Worm (Caenorhabditis elegans) whole organism, young adult: ENCODE data around the gene H20J04.6.

Source experiments
- B0035.1 ChIP-seq: sonication (generic microtip); optimal IDR thresholded peaks from 2 replicates; lab custom pipeline; 2016; ENCODE audit warnings: missing genetic modification characterization, mild to moderate bottlenecking, missing compliant biosample characterization, missing genotype, missing genetic modification reagents
- F10E7.11 ChIP-seq: sonication (generic microtip); optimal IDR thresholded peaks from 2 replicates; lab custom pipeline; 2017; ENCODE audit warnings: mild to moderate bottlenecking, missing genetic modification characterization, moderate library complexity, missing compliant biosample characterization
- F37B4.10 ChIP-seq: fragments of 200-800 bp; sonication (Bioruptor generic); IDR thresholded peaks from 2 replicates; pipeline ENCODE4 v1.3.6; 2022; ENCODE audit warnings: missing genetic modification characterization, missing compliant biosample characterization
- F39B2.1 ChIP-seq: fragments of 200-800 bp; sonication (Bioruptor generic); IDR thresholded peaks from 2 replicates; pipeline ENCODE4 v1.3.6; 2022; ENCODE audit warnings: missing genetic modification reagents, missing genetic modification characterization, missing compliant biosample characterization
- F49E8.2 ChIP-seq: sonication (generic microtip); optimal IDR thresholded peaks from 3 replicates; lab custom pipeline; 2017; ENCODE audit warnings: missing genetic modification characterization, mild to moderate bottlenecking, missing compliant biosample characterization, antibody characterized with exemption, moderate library complexity; ENCODE audit not compliant: insufficient read depth
- F52B5.7 ChIP-seq: sonication (generic microtip); optimal IDR thresholded peaks from 2 replicates; lab custom pipeline; 2016; ENCODE audit warnings: mild to moderate bottlenecking, missing genetic modification characterization, missing compliant biosample characterization
- F55B11.4 ChIP-seq: sonication (generic microtip); optimal IDR thresholded peaks from 2 replicates; lab custom pipeline; 2016; ENCODE audit warnings: missing compliant biosample characterization, missing genetic modification characterization, borderline replicate concordance; ENCODE audit not compliant: insufficient read depth
- F57C9.4 ChIP-seq: sonication (generic microtip); optimal IDR thresholded peaks from 2 replicates; lab custom pipeline; 2017; ENCODE audit warnings: mild to moderate bottlenecking, missing genetic modification characterization, missing compliant biosample characterization
- K12H6.12 ChIP-seq: fragments of 200-800 bp; sonication (Bioruptor generic); optimal IDR thresholded peaks from 2 replicates; lab custom pipeline; 2018; ENCODE audit warnings: mild to moderate bottlenecking, missing genetic modification characterization, missing compliant biosample characterization
- T26A5.8 ChIP-seq: sonication (generic microtip); optimal IDR thresholded peaks from 2 replicates; lab custom pipeline; 2016; ENCODE audit warnings: missing genetic modification characterization, missing compliant biosample characterization
- Y53F4B.3 ChIP-seq: fragments of 200-800 bp; sonication (Bioruptor generic); IDR thresholded peaks from 2 replicates; pipeline ENCODE4 v1.3.6; 2022; ENCODE audit warnings: missing genetic modification reagents, missing genetic modification characterization, missing compliant biosample characterization
- ZK185.1 ChIP-seq: sonication (generic microtip); optimal IDR thresholded peaks from 2 replicates; lab custom pipeline; 2016; ENCODE audit warnings: mild to moderate bottlenecking, missing genetic modification characterization, missing compliant biosample characterization; ENCODE audit not compliant: poor library complexity, severe bottlenecking
- attf-3 ChIP-seq: fragments of 200-800 bp; sonication (Bioruptor generic); conservative IDR thresholded peaks from 2 replicates; pipeline ENCODE4 v1.3.6; 2022; ENCODE audit warnings: missing genetic modification reagents, missing genetic modification characterization, missing compliant biosample characterization
- attf-6 ChIP-seq: fragments of 200-800 bp; sonication (Bioruptor generic); IDR thresholded peaks from 2 replicates; pipeline ENCODE4 v1.3.6; 2022; ENCODE audit warnings: missing genetic modification reagents, missing genetic modification characterization, missing compliant biosample characterization
- bed-1 ChIP-seq: fragments of 200-800 bp; sonication (Bioruptor generic); IDR thresholded peaks from 2 replicates; pipeline ENCODE4 v1.3.6; 2022; ENCODE audit warnings: missing genetic modification reagents, missing genetic modification characterization, missing compliant biosample characterization
- ccch-3 ChIP-seq: fragments of 200-800 bp; sonication (Bioruptor generic); optimal IDR thresholded peaks from 2 replicates; lab custom pipeline; 2018; ENCODE audit warnings: mild to moderate bottlenecking, missing genetic modification characterization, missing compliant biosample characterization
- cebp-2 ChIP-seq: fragments of 200-800 bp; sonication (Bioruptor generic); IDR thresholded peaks from 2 replicates; pipeline ENCODE4 v1.3.6; 2022; ENCODE audit warnings: missing genetic modification characterization, missing compliant biosample characterization
- ceh-40 ChIP-seq: fragments of 200-800 bp; sonication (Bioruptor generic); IDR thresholded peaks from 2 replicates; pipeline ENCODE4 v1.3.6; 2022; ENCODE audit warnings: missing genetic modification characterization, missing compliant biosample characterization
- ceh-79 ChIP-seq: sonication (generic microtip); optimal IDR thresholded peaks from 2 replicates; lab custom pipeline; 2017; ENCODE audit warnings: mild to moderate bottlenecking, missing genetic modification characterization, missing compliant biosample characterization
- ceh-91 ChIP-seq: fragments of 200-800 bp; sonication (Bioruptor generic); IDR thresholded peaks from 2 replicates; pipeline ENCODE4 v1.3.6; 2022; ENCODE audit warnings: missing genetic modification reagents, missing genetic modification characterization, missing compliant biosample characterization
- dpl-1 ChIP-seq: fragments of 150-350 bp; optimal IDR thresholded peaks from 2 replicates; lab custom pipeline; 2014; ENCODE audit warnings: missing biosample characterization, missing genetic modification reagents, missing genetic modification characterization
- egrh-3 ChIP-seq: fragments of 200-800 bp; sonication (Bioruptor generic); IDR thresholded peaks from 2 replicates; pipeline ENCODE4 v1.3.6; 2022; ENCODE audit warnings: missing genetic modification reagents, missing genetic modification characterization, missing compliant biosample characterization
- fkh-3 ChIP-seq: sonication (generic microtip); optimal IDR thresholded peaks from 2 replicates; lab custom pipeline; 2016; ENCODE audit warnings: mild to moderate bottlenecking, missing genetic modification characterization, missing compliant biosample characterization
- gei-17 ChIP-seq: fragments of 200-800 bp; sonication (Bioruptor generic); optimal IDR thresholded peaks from 2 replicates; lab custom pipeline; 2018; ENCODE audit warnings: mild to moderate bottlenecking, missing genetic modification characterization, missing compliant biosample characterization
- hmg-1.2 ChIP-seq: fragments of 200-800 bp; sonication (Bioruptor generic); IDR thresholded peaks from 2 replicates; pipeline ENCODE4 v1.3.6; 2022; ENCODE audit warnings: missing genetic modification reagents, missing genetic modification characterization, missing compliant biosample characterization
- let-607 ChIP-seq, 2 experiments: fragments of 200-800 bp in 1 of 2; sonication (Bioruptor generic) in 1 of 2; sonication (generic microtip) in 1 of 2; optimal IDR thresholded peaks; 2 replicates each; lab custom pipeline; 2016 to 2018; ENCODE audit warnings: mild to moderate bottlenecking in 2 of 2, missing compliant biosample characterization in 2 of 2, missing genetic modification characterization in 2 of 2, moderate library complexity in 2 of 2, missing genotype in 1 of 2
- nfyb-1 ChIP-seq: fragments of 200-800 bp; sonication (Bioruptor generic); IDR thresholded peaks from 2 replicates; pipeline ENCODE4 v1.3.6; 2022; ENCODE audit warnings: missing genetic modification reagents, missing genetic modification characterization, missing compliant biosample characterization
- nhr-179 ChIP-seq: sonication (generic microtip); optimal IDR thresholded peaks from 2 replicates; lab custom pipeline; 2016; ENCODE audit warnings: mild to moderate bottlenecking, missing genetic modification characterization, missing compliant biosample characterization
- nhr-90 ChIP-seq: sonication (generic microtip); optimal IDR thresholded peaks from 2 replicates; lab custom pipeline; 2016; ENCODE audit warnings: missing genotype, mild to moderate bottlenecking, missing genetic modification characterization, missing compliant biosample characterization
- rcor-1 ChIP-seq: fragments of 200-800 bp; sonication (Bioruptor generic); IDR thresholded peaks from 2 replicates; pipeline ENCODE4 v1.3.6; 2022; ENCODE audit warnings: missing genetic modification reagents, missing genetic modification characterization, missing compliant biosample characterization
- rec-8 ChIP-seq, 2 experiments: sonication (generic microtip); optimal IDR thresholded peaks; 2 replicates each; lab custom pipeline; 2016; ENCODE audit warnings: mild to moderate bottlenecking in 2 of 2, missing genetic modification characterization in 2 of 2, missing genetic modification reagents in 2 of 2, missing genotype in 2 of 2, missing biosample characterization in 1 of 2, missing compliant biosample characterization in 1 of 2, moderate library complexity in 1 of 2
- repo-1 ChIP-seq: sonication (generic microtip); optimal IDR thresholded peaks from 2 replicates; lab custom pipeline; 2017; ENCODE audit warnings: mild to moderate bottlenecking, missing genetic modification characterization, missing compliant biosample characterization
- sdz-38 ChIP-seq: sonication (generic microtip); optimal IDR thresholded peaks from 2 replicates; lab custom pipeline; 2016; ENCODE audit warnings: missing genotype, missing genetic modification characterization, missing compliant biosample characterization
- snpc-3.4 ChIP-seq: sonication (generic microtip); optimal IDR thresholded peaks from 2 replicates; lab custom pipeline; 2017; ENCODE audit warnings: missing genetic modification characterization, mild to moderate bottlenecking, missing compliant biosample characterization, antibody characterized with exemption, moderate library complexity, missing genotype, missing genetic modification reagents
- tbp1 ChIP-seq: fragments of 200-800 bp; sonication (Bioruptor generic); optimal IDR thresholded peaks from 2 replicates; lab custom pipeline; 2018; ENCODE audit warnings: mild to moderate bottlenecking, missing genetic modification characterization, missing compliant biosample characterization
- zfh-2 ChIP-seq: fragments of 200-800 bp; sonication (Bioruptor generic); conservative IDR thresholded peaks from 2 replicates; pipeline ENCODE4 v1.3.6; 2022; ENCODE audit warnings: missing genetic modification reagents, missing genetic modification characterization, missing compliant biosample characterization
- ztf-18 ChIP-seq: sonication (generic microtip); optimal IDR thresholded peaks from 2 replicates; lab custom pipeline; 2016; ENCODE audit warnings: missing genotype, mild to moderate bottlenecking, missing genetic modification characterization, missing compliant biosample characterization
- ztf-25 ChIP-seq: fragments of 200-800 bp; sonication (Bioruptor generic); IDR thresholded peaks from 2 replicates; pipeline ENCODE4 v1.3.6; 2022; ENCODE audit warnings: missing genetic modification reagents, missing genetic modification characterization, missing compliant biosample characterization
- ztf-3 ChIP-seq: fragments of 200-800 bp; sonication (Bioruptor generic); optimal IDR thresholded peaks from 2 replicates; lab custom pipeline; 2018; ENCODE audit warnings: mild to moderate bottlenecking, missing genetic modification characterization, missing compliant biosample characterization

H20J04.6 gene

DNA sequence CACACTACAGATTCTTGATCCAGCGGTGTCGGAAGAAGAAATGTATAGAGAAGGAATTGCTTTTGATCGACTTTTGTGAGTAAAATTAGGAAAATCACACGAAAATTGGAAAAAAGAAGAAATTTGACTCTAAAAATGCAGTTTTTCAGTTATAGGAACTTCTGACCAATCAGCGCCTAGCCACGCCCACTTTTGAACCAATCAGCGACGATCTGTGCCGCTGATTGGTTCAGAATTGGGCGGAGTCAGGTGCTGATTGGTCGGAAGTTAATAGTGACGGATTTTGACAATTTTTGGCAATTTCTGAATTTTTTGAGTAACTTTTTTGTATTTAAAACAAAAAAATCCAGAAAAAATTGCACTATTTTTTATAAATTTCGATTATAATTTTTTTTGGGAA lies 18.4 kb downstream of the H20J04.6 start:
- TF ChIP-seq nfyb-1 (GFP tag; lab: Robert Waterston, UW) (peak; percentile 90), cebp-2 (GFP tag; lab: Robert Waterston, UW) (no peak)

DNA sequence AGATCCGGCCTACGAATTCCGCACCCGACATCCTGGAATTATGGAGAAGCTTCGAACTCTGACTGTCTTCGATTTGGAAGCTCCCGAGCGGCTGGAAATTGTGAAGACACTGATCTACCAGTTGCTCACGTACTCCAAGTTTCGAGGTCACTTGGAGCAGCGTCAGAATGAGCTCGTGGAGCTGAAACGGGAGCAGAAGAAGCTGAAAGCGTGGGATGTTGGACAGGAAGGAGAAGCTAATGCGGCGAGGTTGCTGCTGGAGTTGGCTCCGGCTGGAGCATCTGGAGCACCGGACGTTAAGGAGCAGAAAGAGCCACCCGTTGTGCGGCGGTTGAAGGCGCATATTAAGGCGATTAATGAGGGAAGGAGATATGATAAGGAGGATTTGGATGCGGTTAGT lies 21.3 kb downstream of the H20J04.6 start:
- TF ChIP-seq zfh-2, result peak; percentile 84
- TF ChIP-seq snpc-3.4 (tag; lab: Kevin White, UChicago), result no peak
- no peak for TF ChIP-seq repo-1 (tag; lab: Kevin White, UChicago)

DNA sequence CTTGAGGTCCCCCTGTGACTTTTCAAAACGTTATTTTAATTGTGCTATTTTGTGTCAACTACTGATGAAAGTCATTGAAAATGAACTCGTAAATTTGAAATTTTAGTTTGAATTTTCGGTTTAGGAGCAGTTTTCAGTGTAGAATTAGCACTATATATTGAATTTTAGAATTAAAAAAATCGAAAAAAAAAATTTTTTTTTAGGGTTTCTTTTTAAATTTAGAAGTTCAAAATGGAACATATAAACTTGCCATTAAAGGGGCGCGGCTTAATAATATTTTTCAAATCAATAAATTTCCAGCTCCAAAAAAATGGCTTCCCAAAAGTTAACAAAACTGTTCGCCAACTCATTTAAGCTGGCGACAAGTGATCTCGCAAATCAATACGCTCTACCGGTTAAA lies 27.8 kb downstream of the H20J04.6 start, which contains the start of gene H20J04.9:
Gene H20J04.9 (plus strand): TSS at position 301 of the 400 bp plus-strand sequence.
- TF ChIP-seq repo-1 (tag; lab: Kevin White, UChicago), result no peak
- TF ChIP-seq F10E7.11 (tag; lab: Kevin White, UChicago), result no peak
- no peak for TF ChIP-seq cebp-2 (GFP tag; lab: Robert Waterston, UW)
- TF ChIP-seq, all 124 proteins: peak for 0

DNA sequence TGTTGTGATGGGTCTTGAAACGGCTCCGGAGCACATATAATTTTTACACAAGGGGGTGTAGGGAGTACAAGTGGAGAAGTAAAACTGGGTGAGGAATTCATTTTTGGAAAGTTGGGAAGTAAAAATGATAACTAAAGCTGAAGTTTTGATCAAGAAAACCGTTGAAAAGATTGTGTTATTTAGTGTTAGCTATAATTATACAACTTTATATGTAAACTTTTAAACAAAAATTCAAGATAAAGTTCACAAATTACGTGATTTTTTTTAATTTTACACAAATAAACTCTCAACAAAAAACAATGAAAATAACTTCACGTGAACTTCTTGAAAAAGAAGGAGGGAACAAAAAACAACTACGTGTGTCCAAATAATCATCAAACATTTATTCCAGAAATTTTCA lies 32.2 kb downstream of the H20J04.6 start, which contains the start of the genes H20J04.7 and H20J04.1:
Gene H20J04.7 (minus strand): TSS at position 101 of the 400 bp plus-strand sequence.
Gene H20J04.1 (plus strand): TSS at position 397 of the 400 bp plus-strand sequence.
- TF ChIP-seq ceh-40 (GFP tag; lab: Robert Waterston, UW) (no peak), attf-6 (GFP tag; lab: Robert Waterston, UW) (no peak), bed-1 (GFP tag; lab: Robert Waterston, UW) (no peak), F55B11.4 (tag; lab: Kevin White, UChicago) (no peak), nhr-90 (no peak), F57C9.4 (tag; lab: Kevin White, UChicago) (no peak), T26A5.8 (tag; lab: Kevin White, UChicago) (no peak), tbp1 (GFP tag; lab: Kevin White, UChicago) (no peak), ccch-3 (GFP tag; lab: Kevin White, UChicago) (no peak)

DNA sequence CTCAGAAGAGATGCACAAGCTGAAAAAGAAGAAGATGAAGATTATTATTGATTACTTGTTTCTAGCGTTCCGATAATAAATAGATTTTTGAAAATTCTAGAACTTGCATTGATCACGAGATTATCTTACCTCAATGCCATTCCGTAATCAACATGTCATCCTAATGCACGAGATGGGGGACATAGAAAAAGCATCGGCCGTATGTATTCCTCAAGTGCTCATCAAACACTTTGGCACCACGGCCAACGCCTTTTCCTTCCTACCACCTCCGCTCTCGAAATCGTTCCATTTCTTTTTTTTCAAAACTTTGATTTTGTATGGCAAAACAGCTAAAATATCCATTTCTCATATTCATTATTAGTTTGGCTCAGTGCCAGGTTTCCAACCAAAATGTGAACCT lies 35.7 kb downstream of the H20J04.6 start, which contains the start of gene lat-2:
Gene lat-2 (plus strand): TSS at position 301 of the 400 bp plus-strand sequence.
- TF ChIP-seq repo-1 (tag; lab: Kevin White, UChicago), result no peak
- no peak for TF ChIP-seq sdz-38 (tag; lab: Kevin White, UChicago)
- TF ChIP-seq dpl-1 (GFP tag; lab: Kevin White, UChicago), result no peak
- no peak for TF ChIP-seq ztf-3 (GFP tag; lab: Kevin White, UChicago)
- TF ChIP-seq hmg-1.2 (GFP tag; lab: Robert Waterston, UW), result no peak
- no peak for TF ChIP-seq F52B5.7 (tag; lab: Kevin White, UChicago)
- TF ChIP-seq gei-17 (GFP tag; lab: Kevin White, UChicago), result no peak
- TF ChIP-seq F37B4.10 (GFP tag; lab: Robert Waterston, UW), result no peak
- TF ChIP-seq ztf-18, result no peak
- TF ChIP-seq egrh-3 (GFP tag; lab: Robert Waterston, UW), result no peak
- TF ChIP-seq rcor-1, result no peak
- no peak for TF ChIP-seq T26A5.8 (tag; lab: Kevin White, UChicago)
- TF ChIP-seq K12H6.12 (tag; lab: Kevin White, UChicago), result no peak
- no peak for TF ChIP-seq ceh-79 (tag; lab: Kevin White, UChicago)
- no peak for TF ChIP-seq F10E7.11 (tag; lab: Kevin White, UChicago)

DNA sequence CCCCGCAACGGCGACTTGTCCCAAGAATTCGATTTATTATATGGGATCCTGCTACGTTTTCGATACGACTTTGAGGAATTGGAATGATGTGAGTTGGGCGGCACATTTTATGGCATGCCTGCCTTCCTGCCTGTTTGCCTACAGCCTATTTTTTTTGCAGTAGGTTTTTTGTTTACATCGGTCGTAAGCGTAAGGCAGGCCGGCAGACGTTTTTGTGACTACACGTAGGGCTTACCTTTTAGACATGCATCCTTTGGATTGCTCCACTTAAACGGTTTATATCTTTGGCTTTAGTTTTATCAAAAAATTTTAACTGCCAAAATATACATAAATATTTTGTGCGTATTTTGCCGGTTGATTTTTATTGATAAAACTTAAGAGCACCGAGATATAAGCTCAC lies 36.2 kb downstream of the H20J04.6 start:
- no peak for TF ChIP-seq rec-8 (tag; optimal IDR thresholded peaks at IDR 0.05; lab: Kevin White, UChicago)
- no peak for TF ChIP-seq B0035.1 (tag; lab: Kevin White, UChicago)
- no peak for TF ChIP-seq fkh-3 (tag; lab: Kevin White, UChicago)
- TF ChIP-seq nhr-90, result no peak
- TF ChIP-seq F39B2.1 (GFP tag; lab: Robert Waterston, UW), result no peak
- no peak for TF ChIP-seq ZK185.1 (tag; lab: Kevin White, UChicago)
- TF ChIP-seq ceh-91, result no peak
- TF ChIP-seq snpc-3.4 (tag; lab: Kevin White, UChicago), result no peak
- no peak for TF ChIP-seq nhr-179 (tag; lab: Kevin White, UChicago)
- no peak for TF ChIP-seq ztf-25 (GFP tag; lab: Robert Waterston, UW)
- TF ChIP-seq F49E8.2 (tag; lab: Kevin White, UChicago), result no peak
- no peak for TF ChIP-seq attf-3
- TF ChIP-seq Y53F4B.3 (GFP tag; lab: Robert Waterston, UW), result no peak
- TF ChIP-seq let-607 (tag; optimal IDR thresholded peaks at IDR 0.05; lab: Kevin White, UChicago), result no peak
